Fruit fly (Drosophila melanogaster) whole organism, embryonic: ENCODE results near the gene CG34258.

Source experiments
- CG10147 ChIP-seq: fragments of 200-800 bp; sonication (Bioruptor generic); optimal IDR thresholded peaks from 2 replicates; lab custom pipeline; 2019; ENCODE audit warnings: missing biosample characterization, mild to moderate bottlenecking, missing genetic modification characterization, moderate library complexity
- CG10654 ChIP-seq: fragments of 200-800 bp; sonication (Bioruptor generic); optimal IDR thresholded peaks from 2 replicates; lab custom pipeline; 2016; ENCODE audit warnings: missing biosample characterization, missing genetic modification characterization
- CG11560 ChIP-seq: fragments of 200-800 bp; sonication (Bioruptor generic); IDR thresholded peaks from 3 replicates; pipeline ENCODE4 v1.3.6; 2022; ENCODE audit warnings: missing biosample characterization, missing genetic modification characterization
- CG12769 ChIP-seq: fragments of 200-800 bp; sonication (Bioruptor generic); optimal IDR thresholded peaks from 2 replicates; lab custom pipeline; 2019; ENCODE audit warnings: missing biosample characterization, mild to moderate bottlenecking, missing genetic modification characterization, moderate library complexity
- CG13296 ChIP-seq: fragments of 200-800 bp; sonication (Bioruptor generic); optimal IDR thresholded peaks from 3 replicates; lab custom pipeline; 2018; ENCODE audit warnings: missing biosample characterization, mild to moderate bottlenecking, missing genetic modification characterization
- CG14014 ChIP-seq: fragments of 200-800 bp; sonication (Bioruptor generic); IDR thresholded peaks from 2 replicates; pipeline ENCODE4 v1.3.6; 2022; ENCODE audit warnings: missing biosample characterization, missing genetic modification characterization
- CG14710 ChIP-seq: fragments of 200-800 bp; sonication (Bioruptor generic); optimal IDR thresholded peaks from 3 replicates; lab custom pipeline; 2019; ENCODE audit warnings: missing biosample characterization, mild to moderate bottlenecking, missing genetic modification characterization, moderate library complexity
- CG17829 ChIP-seq: fragments of 200-800 bp; optimal IDR thresholded peaks from 2 replicates; lab custom pipeline; 2019; ENCODE audit warnings: missing biosample characterization, mild to moderate bottlenecking, missing genetic modification characterization, moderate library complexity
- CG1832 ChIP-seq: fragments of 200-800 bp; sonication (Bioruptor generic); optimal IDR thresholded peaks from 2 replicates; lab custom pipeline; 2017; ENCODE audit warnings: missing biosample characterization, mild to moderate bottlenecking, missing genetic modification characterization, inconsistent platforms
- CG30403 ChIP-seq: fragments of 200-800 bp; sonication (Bioruptor generic); optimal IDR thresholded peaks from 3 replicates; lab custom pipeline; 2016; ENCODE audit warnings: missing biosample characterization, missing genetic modification characterization
- CG33213 ChIP-seq: fragments of 200-800 bp; sonication (Bioruptor generic); optimal IDR thresholded peaks from 3 replicates; lab custom pipeline; 2016; ENCODE audit warnings: missing biosample characterization, missing genetic modification characterization
- CG34224 ChIP-seq: fragments of 200-800 bp; sonication (Bioruptor generic); IDR thresholded peaks from 3 replicates; pipeline ENCODE4 v1.3.6; 2022; ENCODE audit warnings: missing biosample characterization, missing genetic modification characterization; ENCODE audit not compliant: partially characterized antibody
- CG4707 ChIP-seq: fragments of 200-800 bp; sonication (Bioruptor generic); optimal IDR thresholded peaks from 2 replicates; lab custom pipeline; 2018; ENCODE audit warnings: missing biosample characterization, mild to moderate bottlenecking, missing genetic modification characterization, moderate library complexity
- CG4854 ChIP-seq: fragments of 200-800 bp; sonication (Bioruptor generic); optimal IDR thresholded peaks from 2 replicates; lab custom pipeline; 2016; ENCODE audit warnings: missing biosample characterization, missing genetic modification characterization, inconsistent platforms
- CG6175 ChIP-seq: fragments of 200-800 bp; sonication (Bioruptor generic); IDR thresholded peaks from 3 replicates; pipeline ENCODE4 v1.3.6; 2022; ENCODE audit warnings: missing biosample characterization, missing genetic modification characterization
- CG6813 ChIP-seq: fragments of 200-800 bp; sonication (Bioruptor generic); optimal IDR thresholded peaks from 2 replicates; lab custom pipeline; 2017; ENCODE audit warnings: missing biosample characterization, missing genetic modification characterization, mild to moderate bottlenecking, moderate library complexity, missing genetic modification reagents
- CG7839 ChIP-seq: fragments of 200-800 bp; sonication (Bioruptor generic); optimal IDR thresholded peaks from 3 replicates; lab custom pipeline; 2018; ENCODE audit warnings: missing biosample characterization, mild to moderate bottlenecking, missing genetic modification characterization, moderate library complexity
- CG9797 ChIP-seq: fragments of 200-800 bp; sonication (Bioruptor generic); optimal IDR thresholded peaks from 3 replicates; lab custom pipeline; 2018; ENCODE audit warnings: missing biosample characterization, mild to moderate bottlenecking, missing genetic modification characterization
- CG9876 ChIP-seq: fragments of 200-800 bp; sonication (Bioruptor generic); optimal IDR thresholded peaks from 2 replicates; lab custom pipeline; 2016; ENCODE audit warnings: missing biosample characterization, missing genetic modification characterization
- Camta ChIP-seq: fragments of 200-800 bp; sonication (Bioruptor generic); optimal IDR thresholded peaks from 2 replicates; lab custom pipeline; 2016; ENCODE audit warnings: missing biosample characterization, missing genetic modification characterization
- CrebB ChIP-seq: fragments of 200-800 bp; sonication (Bioruptor generic); optimal IDR thresholded peaks from 3 replicates; lab custom pipeline; 2018; ENCODE audit warnings: missing biosample characterization, mild to moderate bottlenecking, missing genetic modification characterization
- Doc2 ChIP-seq: fragments of 200-800 bp; sonication (Bioruptor generic); IDR thresholded peaks from 2 replicates; pipeline ENCODE4 v1.3.6; 2022; ENCODE audit warnings: missing biosample characterization, missing genetic modification characterization
- Lhr ChIP-seq: fragments of 200-800 bp; sonication (Bioruptor generic); optimal IDR thresholded peaks from 3 replicates; lab custom pipeline; 2017; ENCODE audit warnings: mild to moderate bottlenecking, missing biosample characterization, missing genetic modification reagents, missing genetic modification characterization
- Nf-YA ChIP-seq: fragments of 200-800 bp; sonication (Bioruptor generic); IDR thresholded peaks from 2 replicates; pipeline ENCODE4 v1.3.6; 2022; ENCODE audit warnings: missing biosample characterization, missing genetic modification characterization
- Oli ChIP-seq: fragments of 200-800 bp; sonication (Bioruptor generic); optimal IDR thresholded peaks from 2 replicates; lab custom pipeline; 2018; ENCODE audit warnings: missing biosample characterization, mild to moderate bottlenecking, missing genetic modification characterization, moderate library complexity
- Opbp ChIP-seq: fragments of 200-800 bp; sonication (Bioruptor generic); IDR thresholded peaks from 3 replicates; pipeline ENCODE4 v1.3.6; 2022; ENCODE audit warnings: missing biosample characterization, missing genetic modification characterization; ENCODE audit not compliant: partially characterized antibody
- Tbp ChIP-seq: fragments of >200 bp; optimal IDR thresholded peaks from 2 replicates; lab custom pipeline; 2018; ENCODE audit warnings: missing biosample characterization, missing genetic modification characterization
- Xbp1 ChIP-seq: fragments of 200-800 bp; sonication (Bioruptor generic); optimal IDR thresholded peaks from 3 replicates; lab custom pipeline; 2016; ENCODE audit warnings: missing biosample characterization, mild to moderate bottlenecking, missing genetic modification characterization
- Xrp1 ChIP-seq: fragments of 200-800 bp; sonication (Bioruptor generic); IDR thresholded peaks from 2 replicates; pipeline ENCODE4 v1.3.6; 2022; ENCODE audit warnings: missing biosample characterization, missing genetic modification characterization
- al ChIP-seq: fragments of 200-800 bp; sonication (Bioruptor generic); IDR thresholded peaks from 2 replicates; pipeline ENCODE4 v1.3.6; 2022; ENCODE audit warnings: missing biosample characterization, missing genetic modification characterization
- bowl ChIP-seq: fragments of 200-800 bp; sonication (Bioruptor generic); IDR thresholded peaks from 2 replicates; pipeline ENCODE4 v1.3.6; 2022; ENCODE audit warnings: missing biosample characterization, missing genetic modification characterization
- crp ChIP-seq, 2 experiments: fragments of 200-800 bp; sonication (Bioruptor generic); optimal IDR thresholded peaks; 2 replicates in 1 of 2; 3 replicates in 1 of 2; lab custom pipeline; 2017; ENCODE audit warnings: missing biosample characterization in 2 of 2, missing genetic modification characterization in 2 of 2, mild to moderate bottlenecking in 1 of 2, moderate library complexity in 1 of 2
- fd96Cb ChIP-seq: fragments of 200-800 bp; sonication (Bioruptor generic); optimal IDR thresholded peaks from 2 replicates; lab custom pipeline; 2018; ENCODE audit warnings: missing biosample characterization, mild to moderate bottlenecking, missing genetic modification characterization, moderate library complexity
- fru ChIP-seq: fragments of >200 bp; optimal IDR thresholded peaks from 2 replicates; lab custom pipeline; 2017
- gce ChIP-seq: fragments of 200-800 bp; sonication (Bioruptor generic); IDR thresholded peaks from 3 replicates; pipeline ENCODE4 v1.3.6; 2022; ENCODE audit warnings: missing biosample characterization, missing genetic modification characterization
- h ChIP-seq: fragments of >200 bp; optimal IDR thresholded peaks from 2 replicates; lab custom pipeline; 2017
- hkb ChIP-seq, 2 experiments: fragments of 200-800 bp in 1 of 2; fragments of >200 bp in 1 of 2; sonication (Bioruptor generic) in 1 of 2; IDR thresholded peaks in 1 of 2; optimal IDR thresholded peaks in 1 of 2; 2 replicates each; pipeline versions ENCODE4 v1.3.6 to Lab custom; 2017 to 2022; ENCODE audit warnings: missing biosample characterization in 1 of 2, missing genetic modification characterization in 1 of 2
- org-1 ChIP-seq: fragments of 200-800 bp; sonication (Bioruptor generic); optimal IDR thresholded peaks from 2 replicates; lab custom pipeline; 2017; ENCODE audit warnings: missing biosample characterization, missing genetic modification characterization
- pan ChIP-seq, 4 experiments: fragments of >200 bp in 3 of 4; fragments of 200-800 bp in 1 of 4; sonication (Bioruptor generic) in 1 of 4; optimal IDR thresholded peaks in 3 of 4; IDR thresholded peaks in 1 of 4; 2 replicates each; pipeline versions ENCODE4 v1.3.6 to Lab custom; 2017 to 2022; ENCODE audit warnings: missing biosample characterization in 2 of 4, missing genetic modification characterization in 2 of 4, mixed read lengths in 1 of 4
- pum ChIP-seq: fragments of 200-800 bp; sonication (Bioruptor generic); optimal IDR thresholded peaks from 2 replicates; lab custom pipeline; 2016; ENCODE audit warnings: missing biosample characterization, missing genetic modification characterization
- row ChIP-seq: fragments of 200-800 bp; sonication (Bioruptor generic); IDR thresholded peaks from 3 replicates; pipeline ENCODE4 v1.3.6; 2022; ENCODE audit warnings: missing biosample characterization, missing genetic modification characterization
- sens ChIP-seq: fragments of 200-800 bp; sonication (Bioruptor generic); peaks from one replicate; lab custom pipeline; 2016; ENCODE audit warnings: missing biosample characterization, missing genetic modification characterization
- sqz ChIP-seq: fragments of 200-800 bp; sonication (Bioruptor generic); optimal IDR thresholded peaks from 3 replicates; lab custom pipeline; 2018; ENCODE audit warnings: missing biosample characterization, mild to moderate bottlenecking, missing genetic modification characterization
- tx ChIP-seq: fragments of 200-800 bp; sonication (Bioruptor generic); optimal IDR thresholded peaks from 2 replicates; lab custom pipeline; 2016; ENCODE audit warnings: missing biosample characterization, missing genetic modification characterization

Gene CG34258

DNA sequence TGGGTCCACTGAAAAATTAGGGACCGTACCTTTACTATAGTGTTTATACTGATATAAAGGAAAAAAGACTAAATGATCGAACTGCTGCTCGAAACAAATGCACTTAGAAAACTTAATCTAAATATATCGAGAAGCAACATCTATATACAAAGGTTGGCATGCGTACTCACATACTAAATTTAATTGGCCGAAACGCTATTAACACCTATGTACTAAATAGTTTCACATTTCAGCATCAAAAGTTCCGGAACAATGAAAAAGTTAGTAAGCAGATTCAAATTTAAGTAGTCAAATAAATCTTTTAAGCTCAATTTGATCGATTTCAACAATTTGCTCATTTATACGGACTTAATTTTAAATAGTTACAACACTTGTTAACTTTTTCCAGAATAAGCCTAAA lies 39.4 kb upstream of the CG34258 start, which contains the start of gene fln:
Gene fln, minus strand, starts transcription at position 101 of the 400 bp plus-strand sequence.
- TF ChIP-seq org-1 (GFP tag; lab: Kevin White, UChicago) (no peak), CG10654 (no peak), Doc2 (GFP tag; lab: Robert Waterston, UW) (no peak), CrebB (tag; lab: Kevin White, UChicago) (no peak), CG30403 (GFP tag; lab: Kevin White, UChicago) (no peak)

DNA sequence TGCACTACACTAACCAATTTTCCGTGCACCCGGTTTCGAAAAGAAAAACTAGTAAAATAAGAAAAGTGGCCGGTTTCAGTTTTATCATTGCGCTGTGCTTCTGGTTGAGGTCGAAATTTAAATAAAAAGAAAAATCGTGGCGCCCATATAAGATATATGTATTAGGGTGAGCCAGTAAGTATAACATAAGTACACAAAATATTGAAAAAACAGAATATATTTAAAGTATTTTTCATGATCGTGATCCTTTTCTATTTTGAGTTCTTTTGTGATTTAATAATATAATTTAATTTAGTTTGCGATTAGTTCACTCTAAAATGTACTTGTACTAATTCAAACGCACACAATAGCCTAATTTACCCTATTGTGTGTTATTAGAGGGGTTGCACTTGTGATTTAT lies 37.1 kb upstream of the CG34258 start, which contains the start of gene Csas:
Gene Csas, minus strand, starts transcription at position 101 of the 400 bp plus-strand sequence.
- TF ChIP-seq sqz (GFP tag; lab: Kevin White, UChicago) (no peak), row (0 out of 3 replicates have a peak, but pooled peaks have one; percentile 23), sens (peak; percentile 71), Lhr (no peak), pan (optimal IDR thresholded peaks at IDR 0.05; lab: Kevin White, UChicago) (no peak), pan (GFP tag; optimal IDR thresholded peaks at IDR 0.05 in 1 of 2, IDR thresholded peaks at IDR 0.05 in 1 of 2) (peak in 1 of 2 experiments; percentile 24)

DNA sequence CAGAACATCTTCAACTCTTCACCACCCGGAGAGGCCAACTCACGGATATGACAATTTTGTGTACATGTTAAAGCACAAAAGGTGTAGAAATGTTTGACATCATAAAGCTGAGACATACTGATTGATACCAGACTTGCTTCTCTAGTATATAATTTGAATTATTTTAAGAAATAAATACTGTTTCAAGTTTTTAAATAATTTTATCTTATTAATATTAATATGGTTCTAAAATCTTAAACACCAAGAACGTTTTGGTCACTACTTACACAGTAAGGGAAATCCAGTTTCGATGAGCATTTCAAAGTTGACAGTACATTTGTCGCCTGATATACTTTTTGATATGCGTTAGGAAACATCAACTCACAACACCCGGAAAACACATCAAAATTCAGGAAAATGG lies 34.0 kb upstream of the CG34258 start, which contains the start of the genes hale and schuy:
Gene hale, minus strand, starts transcription at position 101 of the 400 bp plus-strand sequence.
Gene schuy, plus strand, starts transcription at position 326 of the 400 bp plus-strand sequence.
- TF ChIP-seq CG10147, result no peak
- TF ChIP-seq h (lab: Kevin White, UChicago), result no peak
- no peak for TF ChIP-seq bowl
- no peak for TF ChIP-seq tx (GFP tag; lab: Kevin White, UChicago)
- TF ChIP-seq CG17829 (tag; lab: Kevin White, UChicago), result no peak
- TF ChIP-seq CG34224 (GFP tag; lab: Robert Waterston, UW), result no peak
- no peak for TF ChIP-seq CG4707 (GFP tag; lab: Kevin White, UChicago)

DNA sequence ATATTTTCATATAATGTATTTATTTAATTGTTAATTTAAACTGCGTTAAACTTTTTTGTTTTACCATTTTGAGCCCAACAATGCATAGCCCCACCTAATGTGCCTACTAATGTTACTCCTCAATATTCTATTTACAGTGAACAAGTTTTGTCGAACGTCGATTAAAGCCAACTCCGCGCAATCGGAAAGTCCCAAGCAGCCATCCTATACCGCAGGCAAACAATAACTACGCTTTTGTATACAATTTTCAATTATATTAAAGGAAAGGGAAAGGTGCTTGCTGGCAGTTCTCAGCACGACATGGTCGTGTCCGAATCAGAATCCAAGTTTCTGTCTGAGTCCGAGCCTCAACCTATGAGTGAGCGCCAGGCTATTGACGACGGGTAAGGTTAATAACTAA lies 29.6 kb upstream of the CG34258 start, which contains the start of gene CG17732:
Gene CG17732, plus strand, starts transcription at position 301 of the 400 bp plus-strand sequence.
- TF ChIP-seq pum (GFP tag; lab: Kevin White, UChicago) (no peak), CG33213 (GFP tag; lab: Kevin White, UChicago) (no peak), CG11560 (tag; lab: Robert Waterston, UW) (no peak), CG7839 (tag; lab: Kevin White, UChicago) (no peak), fd96Cb (tag; lab: Kevin White, UChicago) (no peak), Camta (GFP tag; lab: Kevin White, UChicago) (no peak), Nf-YA (no peak), CG6813 (GFP tag; lab: Kevin White, UChicago) (no peak), CG9876 (GFP tag; lab: Kevin White, UChicago) (no peak)

DNA sequence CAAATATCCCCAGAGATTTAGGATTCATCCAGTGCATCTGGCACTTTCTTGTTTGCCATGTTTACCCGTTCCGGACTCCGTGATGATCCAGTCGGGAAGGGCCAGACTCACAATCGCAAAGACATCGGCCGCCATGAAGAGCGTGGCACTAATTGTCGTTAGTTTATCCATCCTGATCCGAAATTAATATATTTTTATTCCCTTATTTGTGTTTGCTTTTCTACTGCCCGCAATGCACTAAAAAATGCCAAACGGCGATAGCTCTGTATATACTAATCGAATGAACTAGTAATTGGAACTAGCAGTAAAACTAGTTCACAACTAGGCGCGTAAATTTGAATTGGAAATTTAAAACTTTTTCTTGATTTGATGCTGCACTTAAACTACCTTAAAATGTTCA lies 27.8 kb upstream of the CG34258 start, which contains the start of gene CG14182:
Gene CG14182, minus strand, starts transcription at position 221 of the 400 bp plus-strand sequence.
- TF ChIP-seq CG9797 (GFP tag; lab: Kevin White, UChicago) (peak; percentile 42), Tbp (GFP tag; lab: Kevin White, UChicago) (no peak), gce (no peak), al (GFP tag; lab: Robert Waterston, UW) (no peak), hkb (optimal IDR thresholded peaks at IDR 0.05; lab: Kevin White, UChicago) (no peak), hkb (GFP tag; IDR thresholded peaks at IDR 0.05; lab: Robert Waterston, UW) (no peak), CG12769 (tag; lab: Kevin White, UChicago) (no peak), CG14014 (no peak), CG1832 (GFP tag; lab: Kevin White, UChicago) (no peak), crp (GFP tag; optimal IDR thresholded peaks at IDR 0.05; lab: Kevin White, UChicago) (no peak), CG13296 (GFP tag; lab: Kevin White, UChicago) (no peak), Xbp1 (GFP tag; lab: Kevin White, UChicago) (no peak), CG14710 (tag; lab: Kevin White, UChicago) (no peak), Opbp (GFP tag; lab: Robert Waterston, UW) (0 out of 3 replicates have a peak, but pooled peaks have one; percentile 39), Xrp1 (GFP tag; lab: Robert Waterston, UW) (no peak), Nf-YA (no peak), fru (no peak), CG4854 (GFP tag; lab: Kevin White, UChicago) (no peak), Oli (tag; lab: Kevin White, UChicago) (no peak), CG6175 (GFP tag; lab: Robert Waterston, UW) (no peak), pan (optimal IDR thresholded peaks at IDR 0.05; lab: Kevin White, UChicago) (no peak), pan (GFP tag; optimal IDR thresholded peaks at IDR 0.05 in 1 of 2, IDR thresholded peaks at IDR 0.05 in 1 of 2) (no peak)
